Worm (Caenorhabditis elegans): ENCODE data around the gene F11G11.4.

DNA sequence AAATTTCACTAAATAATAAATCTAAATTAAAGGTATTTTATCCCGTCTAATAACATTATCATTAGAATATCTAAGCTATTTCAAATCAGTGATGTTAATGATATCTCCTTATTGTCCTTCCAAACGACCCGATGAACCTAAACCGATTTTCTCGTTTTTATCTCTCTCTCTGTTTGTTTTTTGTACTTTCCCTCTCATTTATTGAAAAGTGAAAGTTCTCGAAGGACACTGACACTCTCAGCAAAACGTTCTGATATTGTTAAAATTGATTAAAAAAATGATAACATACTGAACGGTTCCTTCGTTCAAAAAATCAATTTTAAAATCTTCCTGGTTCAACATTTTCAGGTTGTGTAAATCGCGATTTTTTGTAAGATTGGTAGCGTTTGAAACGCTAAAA lies 15.7 kb downstream of the F11G11.4 start, which contains the start of gene F11G11.13:
- TF ChIP-seq ztf-23 (GFP tag; IDR thresholded peaks at IDR 0.05) (no peak), T22C8.4 (GFP tag; IDR thresholded peaks at IDR 0.05) (no peak), klf-2 (GFP tag; conservative IDR thresholded peaks at IDR 0.05) (no peak)
